Fruit fly (Drosophila melanogaster) whole organism, wandering third instar larva: ENCODE data around the gene Men.

ENCODE experiments used
- Abd-B ChIP-seq: fragments of >200 bp; optimal IDR thresholded peaks from 2 replicates; lab custom pipeline; 2017; ENCODE audit warnings: missing biosample characterization, missing genetic modification characterization
- GATAd ChIP-seq: sonication (Bioruptor generic); optimal IDR thresholded peaks from 2 replicates; lab custom pipeline; 2016; ENCODE audit warnings: missing biosample characterization, missing genetic modification characterization
- OdsH ChIP-seq: fragments of 200-800 bp; sonication (Bioruptor generic); optimal IDR thresholded peaks from 2 replicates; lab custom pipeline; 2016; ENCODE audit warnings: missing biosample characterization, mild to moderate bottlenecking, missing genetic modification characterization
- fru ChIP-seq: fragments of 200-800 bp; sonication (Bioruptor generic); optimal IDR thresholded peaks from 3 replicates; lab custom pipeline; 2016; ENCODE audit warnings: missing biosample characterization, mild to moderate bottlenecking, missing genetic modification characterization
- h ChIP-seq: fragments of 200-800 bp; sonication (Bioruptor generic); optimal IDR thresholded peaks from 3 replicates; lab custom pipeline; 2016; ENCODE audit warnings: missing biosample characterization, mild to moderate bottlenecking, missing genetic modification characterization
- rgr ChIP-seq: fragments of 200-800 bp; sonication (Bioruptor generic); optimal IDR thresholded peaks from 3 replicates; lab custom pipeline; 2016; ENCODE audit warnings: missing biosample characterization, mild to moderate bottlenecking, missing genetic modification characterization

dm6 chr3R:12692497-12692896, 29.7 kb downstream of the Men start, which contains the start of gene CG31347:
- TF ChIP-seq h (GFP tag; lab: Kevin White, UChicago) (no peak), GATAd (GFP tag; lab: Kevin White, UChicago) (no peak), fru (GFP tag; lab: Kevin White, UChicago) (no peak), Abd-B (GFP tag; lab: Kevin White, UChicago) (no peak), OdsH (GFP tag; lab: Kevin White, UChicago) (no peak), rgr (GFP tag; lab: Kevin White, UChicago) (no peak)
